Fruit fly (Drosophila melanogaster) Kc167 (cell line): Measurements from ENCODE around the gene REG.

Experiments
- Myc ChIP-seq: fragments of >200 bp; optimal IDR thresholded peaks from 2 replicates; lab custom pipeline; 2017; ENCODE audit warnings: missing external identifiers
- Sin3A ChIP-seq: fragments of >200 bp; optimal IDR thresholded peaks from 2 replicates; lab custom pipeline; 2018; ENCODE audit warnings: missing external identifiers
- h ChIP-seq: fragments of >200 bp; optimal IDR thresholded peaks from 3 replicates; lab custom pipeline; 2018; ENCODE audit warnings: missing external identifiers
- psq ChIP-seq: fragments of >200 bp; optimal IDR thresholded peaks from 2 replicates; lab custom pipeline; 2017; ENCODE audit warnings: missing external identifiers
- ttk ChIP-seq: sonication (Bioruptor generic); optimal IDR thresholded peaks from 2 replicates; lab custom pipeline; 2017; ENCODE audit warnings: missing external identifiers

dm6 chrX:13208075-13208474 lies 4.0 kb upstream of the REG start:
- TF ChIP-seq psq (lab: Kevin White, UChicago) (no peak), Myc (lab: Kevin White, UChicago) (no peak), Sin3A (lab: Kevin White, UChicago) (no peak), h (lab: Kevin White, UChicago) (no peak), ttk (lab: Kevin White, UChicago) (no peak)
